Fruit fly (Drosophila melanogaster) Kc167 (cell line): ENCODE measurements around the gene HemK1.

Source experiments
- Myc ChIP-seq: fragments of >200 bp; optimal IDR thresholded peaks from 2 replicates; lab custom pipeline; 2017; ENCODE audit warnings: missing external identifiers
- Sin3A ChIP-seq: fragments of >200 bp; optimal IDR thresholded peaks from 2 replicates; lab custom pipeline; 2018; ENCODE audit warnings: missing external identifiers
- insv ChIP-seq: fragments of >200 bp; optimal IDR thresholded peaks from 3 replicates; lab custom pipeline; 2018; ENCODE audit warnings: missing external identifiers
- psq ChIP-seq: fragments of >200 bp; optimal IDR thresholded peaks from 2 replicates; lab custom pipeline; 2017; ENCODE audit warnings: missing external identifiers
- ttk ChIP-seq: sonication (Bioruptor generic); optimal IDR thresholded peaks from 2 replicates; lab custom pipeline; 2017; ENCODE audit warnings: missing external identifiers

DNA sequence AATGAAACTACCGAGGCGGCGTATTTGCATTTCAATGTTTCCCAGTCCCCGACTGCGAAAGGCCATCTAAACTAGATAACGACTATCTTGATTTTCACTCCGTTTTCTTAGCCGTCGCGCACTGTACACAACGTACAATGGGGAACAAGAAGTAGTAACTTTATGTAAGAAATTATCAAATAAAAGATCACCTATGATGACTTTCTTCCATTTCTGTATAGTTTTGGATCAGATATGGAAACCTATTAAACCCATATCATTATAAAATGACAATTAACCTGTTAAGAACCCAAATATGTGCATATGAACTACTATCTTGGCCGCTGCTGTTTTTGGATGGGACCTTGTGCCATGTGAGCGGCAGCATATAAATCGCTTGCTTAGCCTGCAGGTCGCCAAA, 3.2 kb downstream of the HemK1 start:
- no peak for TF ChIP-seq Myc
- no peak for TF ChIP-seq psq
- TF ChIP-seq ttk, result no peak
- TF ChIP-seq Sin3A (lab: Kevin White, UChicago), result no peak
- TF ChIP-seq insv, result no peak
